Worm (Caenorhabditis elegans) whole organism, L3 larva: ENCODE results near the gene msp-40.

Experiments used
- R02D3.7 ChIP-seq: fragments of 150-350 bp; optimal IDR thresholded peaks from 2 replicates; lab custom pipeline; 2014; ENCODE audit warnings: missing biosample characterization, missing genetic modification characterization
- ZK546.5 ChIP-seq: sonication (generic microtip); optimal IDR thresholded peaks from 2 replicates; lab custom pipeline; 2017; ENCODE audit warnings: missing biosample characterization, missing genetic modification characterization
- aly-2 ChIP-seq: fragments of 150-350 bp; optimal IDR thresholded peaks from 2 replicates; lab custom pipeline; 2014; ENCODE audit warnings: missing biosample characterization, missing genetic modification characterization
- ama-1 ChIP-seq: fragments of 150-350 bp; optimal IDR thresholded peaks from 2 replicates; lab custom pipeline; 2018
- ceh-16 ChIP-seq: sonication (generic microtip); optimal IDR thresholded peaks from 2 replicates; lab custom pipeline; 2017; ENCODE audit warnings: missing biosample characterization, missing genetic modification characterization
- ceh-28 ChIP-seq: fragments of 150-350 bp; optimal IDR thresholded peaks from 2 replicates; lab custom pipeline; 2014; ENCODE audit warnings: missing biosample characterization, missing genetic modification reagents, missing genetic modification characterization
- ceh-9 ChIP-seq: sonication (generic microtip); optimal IDR thresholded peaks from 2 replicates; lab custom pipeline; 2018; ENCODE audit warnings: missing biosample characterization, missing genetic modification characterization
- daf-12 ChIP-seq: fragments of 150-350 bp; optimal IDR thresholded peaks from 2 replicates; lab custom pipeline; 2014; ENCODE audit warnings: missing biosample characterization, missing genetic modification reagents, missing genetic modification characterization
- egl-5 ChIP-seq: fragments of 150-350 bp; optimal IDR thresholded peaks from 2 replicates; lab custom pipeline; 2017; ENCODE audit warnings: missing biosample characterization, missing genetic modification reagents, missing genetic modification characterization, inconsistent platforms
- elt-1 ChIP-seq: fragments of 150-350 bp; optimal IDR thresholded peaks from 2 replicates; lab custom pipeline; 2014; ENCODE audit warnings: missing biosample characterization, missing genetic modification characterization
- elt-2 ChIP-seq: sonication (generic microtip); optimal IDR thresholded peaks from 2 replicates; lab custom pipeline; 2016; ENCODE audit warnings: missing genetic modification reagents, mild to moderate bottlenecking, missing genetic modification characterization, missing compliant biosample characterization
- elt-3 ChIP-seq, 3 experiments: fragments of 150-350 bp in 1 of 3; sonication (generic microtip) in 2 of 3; optimal IDR thresholded peaks; 2 replicates in 2 of 3; 4 replicates in 1 of 3; lab custom pipeline; 2014 to 2017; ENCODE audit warnings: missing biosample characterization in 3 of 3, missing genetic modification characterization in 3 of 3
- eor-1 ChIP-seq, 2 experiments: fragments of 150-350 bp; optimal IDR thresholded peaks; 2 replicates each; lab custom pipeline; 2014 to 2018; ENCODE audit warnings: missing biosample characterization in 2 of 2, missing genetic modification characterization in 2 of 2
- fkh-10 ChIP-seq: sonication (generic microtip); optimal IDR thresholded peaks from 2 replicates; lab custom pipeline; 2017; ENCODE audit warnings: missing biosample characterization, missing genetic modification reagents, missing genetic modification characterization
- fos-1 ChIP-seq: fragments of 150-350 bp; optimal IDR thresholded peaks from 2 replicates; lab custom pipeline; 2014; ENCODE audit warnings: missing biosample characterization, missing genetic modification characterization
- hmg-11 ChIP-seq: sonication (generic microtip); optimal IDR thresholded peaks from 2 replicates; lab custom pipeline; 2016; ENCODE audit warnings: missing genetic modification characterization, missing compliant biosample characterization
- jun-1 ChIP-seq: fragments of 150-350 bp; optimal IDR thresholded peaks from 2 replicates; lab custom pipeline; 2014; ENCODE audit warnings: missing biosample characterization, missing genetic modification reagents, missing genetic modification characterization
- lin-15B ChIP-seq: fragments of 150-350 bp; optimal IDR thresholded peaks from 2 replicates; lab custom pipeline; 2014; ENCODE audit warnings: missing biosample characterization, missing genetic modification characterization
- lin-39 ChIP-seq: fragments of 150-350 bp; optimal IDR thresholded peaks from 2 replicates; lab custom pipeline; 2018; ENCODE audit warnings: missing biosample characterization, missing genetic modification reagents, missing genetic modification characterization
- lsy-12 ChIP-seq: sonication (generic microtip); optimal IDR thresholded peaks from 2 replicates; lab custom pipeline; 2016; ENCODE audit warnings: mild to moderate bottlenecking, missing genetic modification characterization, missing compliant biosample characterization
- mdl-1 ChIP-seq: fragments of 150-350 bp; optimal IDR thresholded peaks from 2 replicates; lab custom pipeline; 2014; ENCODE audit warnings: missing biosample characterization, missing genetic modification characterization
- mml-1 ChIP-seq: fragments of 150-350 bp; sonication (generic microtip); optimal IDR thresholded peaks from 3 replicates; lab custom pipeline; 2014; ENCODE audit warnings: missing biosample characterization, missing genetic modification characterization
- nfya-1 ChIP-seq: sonication (generic microtip); optimal IDR thresholded peaks from 2 replicates; lab custom pipeline; 2017; ENCODE audit warnings: missing genetic modification characterization, mild to moderate bottlenecking, missing compliant biosample characterization, antibody characterized with exemption, moderate library complexity; ENCODE audit not compliant: insufficient read depth
- nhr-11 ChIP-seq: fragments of 150-350 bp; optimal IDR thresholded peaks from 2 replicates; lab custom pipeline; 2014; ENCODE audit warnings: missing biosample characterization, missing genetic modification characterization
- nhr-12 ChIP-seq: fragments of 150-350 bp; optimal IDR thresholded peaks from 2 replicates; lab custom pipeline; 2014; ENCODE audit warnings: missing biosample characterization, missing genetic modification characterization
- nhr-23 ChIP-seq: fragments of 150-350 bp; optimal IDR thresholded peaks from 2 replicates; lab custom pipeline; 2014; ENCODE audit warnings: missing biosample characterization, missing genetic modification reagents, missing genetic modification characterization
- nhr-237 ChIP-seq: fragments of 150-350 bp; optimal IDR thresholded peaks from 2 replicates; lab custom pipeline; 2014; ENCODE audit warnings: missing biosample characterization, missing genetic modification characterization
- nhr-25 ChIP-seq: sonication (generic microtip); optimal IDR thresholded peaks from 2 replicates; lab custom pipeline; 2017; ENCODE audit warnings: missing biosample characterization, missing genetic modification characterization
- nhr-28 ChIP-seq: fragments of 150-350 bp; optimal IDR thresholded peaks from 2 replicates; lab custom pipeline; 2014; ENCODE audit warnings: missing biosample characterization, missing genetic modification characterization
- nhr-43 ChIP-seq: sonication (generic microtip); optimal IDR thresholded peaks from 2 replicates; lab custom pipeline; 2016; ENCODE audit warnings: mild to moderate bottlenecking, missing genetic modification characterization, missing compliant biosample characterization; ENCODE audit not compliant: poor library complexity, severe bottlenecking
- nhr-67 ChIP-seq: fragments of 150-350 bp; optimal IDR thresholded peaks from 2 replicates; lab custom pipeline; 2014; ENCODE audit warnings: missing biosample characterization, missing genetic modification characterization
- nhr-76 ChIP-seq: fragments of 150-350 bp; sonication (generic microtip); optimal IDR thresholded peaks from 5 replicates; lab custom pipeline; 2014; ENCODE audit warnings: missing biosample characterization, missing genetic modification characterization
- nhr-77 ChIP-seq: fragments of 150-350 bp; optimal IDR thresholded peaks from 2 replicates; lab custom pipeline; 2014; ENCODE audit warnings: missing biosample characterization, missing genetic modification characterization
- pha-4 ChIP-seq: fragments of 150-350 bp; optimal IDR thresholded peaks from 2 replicates; lab custom pipeline; 2014; ENCODE audit warnings: missing biosample characterization, missing genetic modification reagents, missing genetic modification characterization
- pqm-1 ChIP-seq: fragments of 150-350 bp; optimal IDR thresholded peaks from 2 replicates; lab custom pipeline; 2017; ENCODE audit warnings: missing biosample characterization, missing genetic modification characterization, inconsistent platforms
- sea-2 ChIP-seq: fragments of 150-350 bp; sonication (generic microtip); optimal IDR thresholded peaks from 4 replicates; lab custom pipeline; 2014; ENCODE audit warnings: missing biosample characterization, missing genetic modification reagents, missing genetic modification characterization
- skn-1 ChIP-seq: fragments of 150-350 bp; optimal IDR thresholded peaks from 2 replicates; lab custom pipeline; 2014; ENCODE audit warnings: missing biosample characterization, missing genetic modification characterization
- snpc-4 ChIP-seq: fragments of 150-350 bp; optimal IDR thresholded peaks from 2 replicates; lab custom pipeline; 2014; ENCODE audit warnings: missing biosample characterization, missing genetic modification characterization
- tbx-2 ChIP-seq: sonication (generic microtip); optimal IDR thresholded peaks from 2 replicates; lab custom pipeline; 2016; ENCODE audit warnings: mild to moderate bottlenecking, missing genetic modification characterization, missing compliant biosample characterization
- unc-39 ChIP-seq: sonication (generic microtip); optimal IDR thresholded peaks from 4 replicates; lab custom pipeline; 2017; ENCODE audit warnings: missing biosample characterization, missing genetic modification characterization
- unc-62 ChIP-seq: fragments of 150-350 bp; sonication (generic microtip); optimal IDR thresholded peaks from 4 replicates; lab custom pipeline; 2014; ENCODE audit warnings: missing biosample characterization, missing genetic modification reagents, missing genetic modification characterization
- zag-1 ChIP-seq: fragments of 150-350 bp; optimal IDR thresholded peaks from 2 replicates; lab custom pipeline; 2014; ENCODE audit warnings: missing biosample characterization, missing genetic modification characterization
- ztf-11 ChIP-seq: fragments of 150-350 bp; optimal IDR thresholded peaks from 2 replicates; lab custom pipeline; 2014; ENCODE audit warnings: missing biosample characterization, missing genetic modification characterization
- ztf-4 ChIP-seq: fragments of 150-350 bp; optimal IDR thresholded peaks from 2 replicates; lab custom pipeline; 2014; ENCODE audit warnings: missing biosample characterization, missing genetic modification characterization

The msp-40 gene

ce11 chrII:4786181-4786580 lies 39.0 kb upstream of the msp-40 start, which contains the start of gene msp-3:
Gene msp-3 (minus strand): TSS chrII:4786281.
- TF ChIP-seq tbx-2 (tag; lab: Kevin White, UChicago) (no peak), nhr-23 (tag; lab: Kevin White, UChicago) (no peak), ama-1 (no peak), pha-4 (tag; lab: Kevin White, UChicago) (no peak), nhr-11 (tag; lab: Kevin White, UChicago) (no peak), unc-62 (GFP tag; lab: Kevin White, UChicago) (no peak), nhr-25 (tag; lab: Kevin White, UChicago) (no peak), zag-1 (tag; lab: Kevin White, UChicago) (no peak), nfya-1 (tag; lab: Kevin White, UChicago) (no peak)

ce11 chrII:4789835-4790343 lies 35.3 kb upstream of the msp-40 start, which contains the start of gene F26G1.15:
Gene F26G1.15 (plus strand): TSS chrII:4790293.
- TF ChIP-seq pqm-1 (no peak), elt-3 (tag; optimal IDR thresholded peaks at IDR 0.05; lab: Kevin White, UChicago) (no peak), aly-2 (tag; lab: Kevin White, UChicago) (no peak), snpc-4 (tag; lab: Kevin White, UChicago) (no peak), nhr-67 (tag; lab: Kevin White, UChicago) (no peak), ama-1 (no peak), lin-15B (tag; lab: Kevin White, UChicago) (no peak), fkh-10 (GFP tag; lab: Kevin White, UChicago) (no peak), nhr-43 (tag; lab: Kevin White, UChicago) (no peak), ZK546.5 (tag; lab: Kevin White, UChicago) (no peak), skn-1 (no peak), eor-1 (tag; optimal IDR thresholded peaks at IDR 0.05; lab: Kevin White, UChicago) (no peak)

ce11 chrII:4790687-4791086 lies 34.5 kb upstream of the msp-40 start:
- TF ChIP-seq nhr-11 (tag; lab: Kevin White, UChicago): no peak
- no peak for TF ChIP-seq R02D3.7 (tag; lab: Kevin White, UChicago)
- no peak for TF ChIP-seq elt-1
- no peak for TF ChIP-seq mml-1 (tag; lab: Kevin White, UChicago)
- no peak for TF ChIP-seq nhr-67 (tag; lab: Kevin White, UChicago)
- TF ChIP-seq fkh-10 (GFP tag; lab: Kevin White, UChicago): no peak
- no peak for TF ChIP-seq aly-2 (tag; lab: Kevin White, UChicago)
- TF ChIP-seq nfya-1 (tag; lab: Kevin White, UChicago): no peak
- no peak for TF ChIP-seq mdl-1 (tag; lab: Kevin White, UChicago)
- TF ChIP-seq, all 47 proteins: peak for 0

ce11 chrII:4791272-4791671 lies 33.9 kb upstream of the msp-40 start, which contains the start of gene F26G1.1:
Gene F26G1.1 (plus strand): TSS chrII:4791618.
- TF ChIP-seq snpc-4 (tag; lab: Kevin White, UChicago): no peak
- no peak for TF ChIP-seq fkh-10 (GFP tag; lab: Kevin White, UChicago)
- no peak for TF ChIP-seq nhr-28 (tag; lab: Kevin White, UChicago)
- TF ChIP-seq aly-2 (tag; lab: Kevin White, UChicago): no peak
- peak; percentile 45 for TF ChIP-seq elt-2
- TF ChIP-seq ztf-11: no peak
- no peak for TF ChIP-seq unc-39 (tag; lab: Kevin White, UChicago)
- TF ChIP-seq nhr-11 (tag; lab: Kevin White, UChicago): no peak
- no peak for TF ChIP-seq skn-1
- no peak for TF ChIP-seq ceh-9 (tag; lab: Kevin White, UChicago)
- TF ChIP-seq fos-1 (tag; lab: Kevin White, UChicago): no peak
- TF ChIP-seq pqm-1: no peak
- TF ChIP-seq elt-3 (tag; optimal IDR thresholded peaks at IDR 0.05; lab: Kevin White, UChicago): no peak
- TF ChIP-seq unc-62 (GFP tag; lab: Kevin White, UChicago): no peak
- TF ChIP-seq lsy-12 (tag; lab: Kevin White, UChicago): peak; percentile 59
- TF ChIP-seq ceh-28 (tag; lab: Kevin White, UChicago): no peak
- TF ChIP-seq sea-2 (GFP tag; lab: Kevin White, UChicago): no peak
- peak; percentile 61 for TF ChIP-seq nfya-1 (tag; lab: Kevin White, UChicago)
- no peak for TF ChIP-seq eor-1 (tag; optimal IDR thresholded peaks at IDR 0.05; lab: Kevin White, UChicago)
- no peak for TF ChIP-seq nhr-12 (tag; lab: Kevin White, UChicago)
- TF ChIP-seq mdl-1 (tag; lab: Kevin White, UChicago): no peak
- TF ChIP-seq zag-1 (tag; lab: Kevin White, UChicago): no peak
- TF ChIP-seq elt-1: no peak
- TF ChIP-seq tbx-2 (tag; lab: Kevin White, UChicago): no peak
- no peak for TF ChIP-seq nhr-237
- TF ChIP-seq ztf-4 (tag; lab: Kevin White, UChicago): no peak
- TF ChIP-seq lin-39 (tag; lab: Kevin White, UChicago): no peak
- peak; percentile 17 for TF ChIP-seq hmg-11 (tag; lab: Kevin White, UChicago)
- no peak for TF ChIP-seq egl-5 (tag; lab: Kevin White, UChicago)
- no peak for TF ChIP-seq nhr-76 (tag; lab: Kevin White, UChicago)
- no peak for TF ChIP-seq ama-1
- TF ChIP-seq nhr-77 (tag; lab: Kevin White, UChicago): no peak
- TF ChIP-seq nhr-43 (tag; lab: Kevin White, UChicago): peak; percentile 87
- TF ChIP-seq ceh-16 (tag; lab: Kevin White, UChicago): no peak
- TF ChIP-seq daf-12 (tag; lab: Kevin White, UChicago): no peak
- TF ChIP-seq mml-1 (tag; lab: Kevin White, UChicago): no peak
- no peak for TF ChIP-seq jun-1 (tag; lab: Kevin White, UChicago)
